Fruit fly (Drosophila melanogaster): ENCODE measurements around the gene mTTF.

- no peak for TF ChIP-seq CG11617 (GFP tag; optimal IDR thresholded peaks at IDR 0.05)
- no peak for TF ChIP-seq CG33017 (tag; optimal IDR thresholded peaks at IDR 0.05)
Measured at dm6 chr2L:14316704-14317103, 31.9 kb downstream of the mTTF start.
